Fruit fly (Drosophila melanogaster) whole organism, embryonic: Measurements from ENCODE around the gene HIP-R.

Experiments used
- BEAF-32 ChIP-seq: fragments of 200-800 bp; sonication (Bioruptor generic); optimal IDR thresholded peaks from 3 replicates; lab custom pipeline; 2017; ENCODE audit warnings: missing biosample characterization, missing genetic modification characterization, mild to moderate bottlenecking, moderate library complexity, missing genetic modification reagents
- Bgb ChIP-seq: fragments of 200-800 bp; sonication (Bioruptor generic); IDR thresholded peaks from 2 replicates; pipeline ENCODE4 v1.3.6; 2022; ENCODE audit warnings: missing biosample characterization, missing genetic modification characterization; ENCODE audit not compliant: partially characterized antibody
- CG10431 ChIP-seq: fragments of 200-800 bp; sonication (Bioruptor generic); optimal IDR thresholded peaks from 3 replicates; lab custom pipeline; 2018; ENCODE audit warnings: missing biosample characterization, mild to moderate bottlenecking, missing genetic modification characterization
- CG12236 ChIP-seq: fragments of 200-800 bp; sonication (Bioruptor generic); optimal IDR thresholded peaks from 2 replicates; lab custom pipeline; 2016; ENCODE audit warnings: missing biosample characterization, missing genetic modification characterization
- CG12744 ChIP-seq: fragments of 200-800 bp; sonication (Bioruptor generic); optimal IDR thresholded peaks from 2 replicates; lab custom pipeline; 2016; ENCODE audit warnings: missing biosample characterization, missing genetic modification characterization
- CG14965 ChIP-seq: fragments of 200-800 bp; sonication (Bioruptor generic); optimal IDR thresholded peaks from 2 replicates; lab custom pipeline; 2016; ENCODE audit warnings: missing biosample characterization, missing genetic modification characterization, borderline replicate concordance
- CG15514 ChIP-seq: fragments of 200-800 bp; sonication (Bioruptor generic); optimal IDR thresholded peaks from 3 replicates; lab custom pipeline; 2017; ENCODE audit warnings: missing biosample characterization, missing genetic modification characterization, mild to moderate bottlenecking, moderate library complexity, missing genetic modification reagents
- CG15696 ChIP-seq: fragments of 200-800 bp; sonication (Bioruptor generic); optimal IDR thresholded peaks from 2 replicates; lab custom pipeline; 2019; ENCODE audit warnings: missing biosample characterization, mild to moderate bottlenecking, missing genetic modification characterization, moderate library complexity
- CG16863 ChIP-seq: fragments of 200-800 bp; sonication (Bioruptor generic); optimal IDR thresholded peaks from 3 replicates; lab custom pipeline; 2016; ENCODE audit warnings: missing biosample characterization, missing genetic modification characterization
- CG17186 ChIP-seq: fragments of 200-800 bp; sonication (Bioruptor generic); optimal IDR thresholded peaks from 3 replicates; lab custom pipeline; 2017; ENCODE audit warnings: missing biosample characterization, missing genetic modification reagents, missing genetic modification characterization
- CG18599 ChIP-seq: fragments of 200-800 bp; sonication (Bioruptor generic); optimal IDR thresholded peaks from 3 replicates; lab custom pipeline; 2017; ENCODE audit warnings: missing biosample characterization, missing genetic modification characterization, mild to moderate bottlenecking, moderate library complexity, missing genetic modification reagents
- CG18764 ChIP-seq: fragments of 200-800 bp; sonication (Bioruptor generic); optimal IDR thresholded peaks from 3 replicates; lab custom pipeline; 2016; ENCODE audit warnings: missing biosample characterization, missing genetic modification characterization
- CG2116 ChIP-seq: fragments of 200-800 bp; sonication (Bioruptor generic); optimal IDR thresholded peaks from 3 replicates; lab custom pipeline; 2018; ENCODE audit warnings: missing biosample characterization, mild to moderate bottlenecking, missing genetic modification characterization
- CG30431 ChIP-seq: fragments of 200-800 bp; sonication (Bioruptor generic); optimal IDR thresholded peaks from 2 replicates; lab custom pipeline; 2017; ENCODE audit warnings: missing biosample characterization, missing genetic modification characterization
- CG42726 ChIP-seq: fragments of 200-800 bp; sonication (Bioruptor generic); IDR thresholded peaks from 2 replicates; pipeline ENCODE4 v1.3.6; 2022; ENCODE audit warnings: missing biosample characterization, missing genetic modification characterization; ENCODE audit not compliant: partially characterized antibody
- CG4404 ChIP-seq: fragments of 200-800 bp; sonication (Bioruptor generic); IDR thresholded peaks from 2 replicates; pipeline ENCODE4 v1.3.6; 2022; ENCODE audit warnings: missing biosample characterization, missing genetic modification characterization
- CG6765 ChIP-seq: fragments of 200-800 bp; sonication (Bioruptor generic); optimal IDR thresholded peaks from 3 replicates; lab custom pipeline; 2017; ENCODE audit warnings: missing biosample characterization, mild to moderate bottlenecking, missing genetic modification characterization
- Camta ChIP-seq: fragments of 200-800 bp; sonication (Bioruptor generic); optimal IDR thresholded peaks from 2 replicates; lab custom pipeline; 2016; ENCODE audit warnings: missing biosample characterization, missing genetic modification characterization
- Chrac-16 ChIP-seq: fragments of 200-800 bp; sonication (Bioruptor generic); optimal IDR thresholded peaks from 3 replicates; lab custom pipeline; 2016; ENCODE audit warnings: missing biosample characterization, missing genetic modification characterization
- CoRest ChIP-seq: fragments of 200-800 bp; sonication (Bioruptor generic); optimal IDR thresholded peaks from 3 replicates; lab custom pipeline; 2018; ENCODE audit warnings: missing biosample characterization, mild to moderate bottlenecking, missing genetic modification characterization, moderate library complexity
- Doc2 ChIP-seq: fragments of 200-800 bp; sonication (Bioruptor generic); IDR thresholded peaks from 2 replicates; pipeline ENCODE4 v1.3.6; 2022; ENCODE audit warnings: missing biosample characterization, missing genetic modification characterization
- Gsc ChIP-seq: fragments of 200-800 bp; sonication (Bioruptor generic); IDR thresholded peaks from 2 replicates; pipeline ENCODE4 v1.3.6; 2022; ENCODE audit warnings: missing biosample characterization, missing genetic modification characterization
- Hr78 ChIP-seq, 2 experiments: fragments of 200-800 bp in 1 of 2; fragments of >200 bp in 1 of 2; sonication (Bioruptor generic) in 1 of 2; optimal IDR thresholded peaks; 2 replicates each; lab custom pipeline; 2017 to 2019; ENCODE audit warnings: missing biosample characterization in 2 of 2, missing genetic modification characterization in 2 of 2, mild to moderate bottlenecking in 1 of 2, moderate library complexity in 1 of 2
- MBD-R2 ChIP-seq: fragments of 200-800 bp; sonication (Bioruptor generic); IDR thresholded peaks from 2 replicates; pipeline ENCODE4 v1.3.6; 2022; ENCODE audit warnings: missing biosample characterization, missing genetic modification characterization
- MTF-1 ChIP-seq: fragments of 200-800 bp; sonication (Bioruptor generic); optimal IDR thresholded peaks from 2 replicates; lab custom pipeline; 2018; ENCODE audit warnings: missing biosample characterization, mild to moderate bottlenecking, missing genetic modification characterization, borderline replicate concordance
- Meics ChIP-seq: fragments of 200-800 bp; sonication (Bioruptor generic); optimal IDR thresholded peaks from 2 replicates; lab custom pipeline; 2017; ENCODE audit warnings: missing biosample characterization, mild to moderate bottlenecking, missing genetic modification characterization
- NFAT ChIP-seq: fragments of 200-800 bp; sonication (Bioruptor generic); IDR thresholded peaks from 2 replicates; pipeline ENCODE4 v1.3.6; 2022; ENCODE audit warnings: missing biosample characterization, missing genetic modification characterization
- Neu2 ChIP-seq: fragments of 200-800 bp; sonication (Bioruptor generic); optimal IDR thresholded peaks from 3 replicates; lab custom pipeline; 2016; ENCODE audit warnings: missing biosample characterization, missing genetic modification characterization, borderline replicate concordance
- Nf-YA ChIP-seq: fragments of 200-800 bp; sonication (Bioruptor generic); IDR thresholded peaks from 2 replicates; pipeline ENCODE4 v1.3.6; 2022; ENCODE audit warnings: missing biosample characterization, missing genetic modification characterization
- Ravus ChIP-seq: fragments of 200-800 bp; sonication (Bioruptor generic); IDR thresholded peaks from 2 replicates; pipeline ENCODE4 v1.3.6; 2022; ENCODE audit warnings: missing biosample characterization, missing genetic modification characterization
- Side ChIP-seq: fragments of 200-800 bp; sonication (Bioruptor generic); optimal IDR thresholded peaks from 2 replicates; lab custom pipeline; 2016; ENCODE audit warnings: missing biosample characterization, missing genetic modification characterization
- al ChIP-seq: fragments of 200-800 bp; sonication (Bioruptor generic); IDR thresholded peaks from 2 replicates; pipeline ENCODE4 v1.3.6; 2022; ENCODE audit warnings: missing biosample characterization, missing genetic modification characterization
- chm ChIP-seq: fragments of 200-800 bp; sonication (Bioruptor generic); IDR thresholded peaks from 2 replicates; pipeline ENCODE4 v1.3.6; 2022; ENCODE audit warnings: missing biosample characterization, missing genetic modification characterization
- croc ChIP-seq: fragments of 200-800 bp; sonication (Bioruptor generic); conservative IDR thresholded peaks from 3 replicates; pipeline ENCODE4 v1.3.6; 2022; ENCODE audit warnings: missing biosample characterization, missing genetic modification characterization
- cwo ChIP-seq: fragments of 200-800 bp; sonication (Bioruptor generic); optimal IDR thresholded peaks from 3 replicates; lab custom pipeline; 2017; ENCODE audit warnings: missing biosample characterization, missing genetic modification characterization, mild to moderate bottlenecking, moderate library complexity, missing genetic modification reagents
- danr ChIP-seq: fragments of 200-800 bp; sonication (Bioruptor generic); IDR thresholded peaks from 2 replicates; pipeline ENCODE4 v1.3.6; 2022; ENCODE audit warnings: missing biosample characterization, missing genetic modification characterization
- ewg ChIP-seq: fragments of 200-800 bp; sonication (Bioruptor generic); optimal IDR thresholded peaks from 3 replicates; lab custom pipeline; 2017; ENCODE audit warnings: mild to moderate bottlenecking, missing biosample characterization, missing genetic modification reagents, missing genetic modification characterization
- exex ChIP-seq: fragments of 200-800 bp; sonication (Bioruptor generic); optimal IDR thresholded peaks from 4 replicates; lab custom pipeline; 2018; ENCODE audit warnings: missing biosample characterization, mild to moderate bottlenecking, missing genetic modification characterization, moderate library complexity
- fd64A ChIP-seq: fragments of 200-800 bp; sonication (Bioruptor generic); optimal IDR thresholded peaks from 3 replicates; lab custom pipeline; 2018; ENCODE audit warnings: missing biosample characterization, mild to moderate bottlenecking, missing genetic modification characterization
- gcm2 ChIP-seq: fragments of 200-800 bp; sonication (Bioruptor generic); optimal IDR thresholded peaks from 2 replicates; lab custom pipeline; 2016; ENCODE audit warnings: missing biosample characterization, missing genetic modification characterization
- gt ChIP-seq: fragments of 200-800 bp; sonication (Bioruptor generic); IDR thresholded peaks from 2 replicates; pipeline ENCODE4 v1.3.6; 2022; ENCODE audit warnings: missing biosample characterization, missing genetic modification characterization
- inv ChIP-seq: fragments of 200-800 bp; sonication (Bioruptor generic); IDR thresholded peaks from 2 replicates; pipeline ENCODE4 v1.3.6; 2022; ENCODE audit warnings: missing biosample characterization, missing genetic modification characterization; ENCODE audit not compliant: partially characterized antibody
- kay ChIP-seq: fragments of 200-800 bp; sonication (Bioruptor generic); optimal IDR thresholded peaks from 2 replicates; lab custom pipeline; 2016; ENCODE audit warnings: missing biosample characterization, missing genetic modification characterization
- lab ChIP-seq: fragments of 200-800 bp; sonication (Bioruptor generic); optimal IDR thresholded peaks from 3 replicates; lab custom pipeline; 2017; ENCODE audit warnings: missing biosample characterization, missing genetic modification characterization, mild to moderate bottlenecking, moderate library complexity, missing genetic modification reagents
- lilli ChIP-seq: fragments of 200-800 bp; sonication (Bioruptor generic); optimal IDR thresholded peaks from 3 replicates; lab custom pipeline; 2016; ENCODE audit warnings: missing biosample characterization, missing genetic modification characterization
- otp ChIP-seq: fragments of 200-800 bp; sonication (Bioruptor generic); IDR thresholded peaks from 3 replicates; pipeline ENCODE4, ENCODE4 v1.3.6; 2022; ENCODE audit warnings: missing biosample characterization, missing genetic modification characterization
- pros ChIP-seq: fragments of 200-800 bp; sonication (Bioruptor generic); optimal IDR thresholded peaks from 3 replicates; lab custom pipeline; 2019; ENCODE audit warnings: missing biosample characterization, mild to moderate bottlenecking, missing genetic modification characterization, moderate library complexity
- pum ChIP-seq: fragments of 200-800 bp; sonication (Bioruptor generic); optimal IDR thresholded peaks from 2 replicates; lab custom pipeline; 2016; ENCODE audit warnings: missing biosample characterization, missing genetic modification characterization
- scrt ChIP-seq: fragments of 200-800 bp; sonication (Bioruptor generic); optimal IDR thresholded peaks from 2 replicates; lab custom pipeline; 2018; ENCODE audit warnings: missing biosample characterization, mild to moderate bottlenecking, missing genetic modification characterization, moderate library complexity
- sens-2 ChIP-seq: fragments of 200-800 bp; sonication (Bioruptor generic); IDR thresholded peaks from 2 replicates; pipeline ENCODE4 v1.3.6; 2022; ENCODE audit warnings: missing biosample characterization, missing genetic modification characterization
- slbo ChIP-seq: fragments of 200-800 bp; sonication (Bioruptor generic); IDR thresholded peaks from 2 replicates; pipeline ENCODE4 v1.3.6; 2022; ENCODE audit warnings: missing biosample characterization, missing genetic modification characterization
- sr ChIP-seq: fragments of 200-800 bp; sonication (Bioruptor generic); IDR thresholded peaks from 3 replicates; pipeline ENCODE4 v1.3.6; 2022; ENCODE audit warnings: missing biosample characterization, missing genetic modification characterization

The HIP-R gene

DNA sequence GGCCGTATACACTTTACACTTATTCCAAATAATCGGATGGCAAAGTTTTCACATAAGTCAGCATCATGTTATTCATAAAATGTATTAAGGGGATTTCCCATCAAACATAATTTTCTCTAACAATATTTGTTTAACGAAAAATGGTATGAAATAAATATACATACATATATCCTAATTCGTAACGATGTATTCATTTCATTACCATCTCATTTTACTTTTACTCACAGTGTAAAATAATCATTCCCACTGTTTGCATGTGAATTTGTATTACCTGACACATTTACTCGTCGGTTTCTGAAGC is 44.6 kb upstream of the HIP-R start (continued):
- no peak for TF ChIP-seq sr (GFP tag; lab: Robert Waterston, UW)
- TF ChIP-seq danr (GFP tag; lab: Robert Waterston, UW): no peak
- TF ChIP-seq exex (tag; lab: Kevin White, UChicago): no peak
- TF ChIP-seq CG12744 (GFP tag; lab: Kevin White, UChicago): no peak
- no peak for TF ChIP-seq Nf-YA (GFP tag; lab: Robert Waterston, UW)
- no peak for TF ChIP-seq CG15696
- TF ChIP-seq CG4404 (GFP tag; lab: Robert Waterston, UW): no peak
- no peak for TF ChIP-seq chm (GFP tag; lab: Robert Waterston, UW)
- peak; percentile 33 for TF ChIP-seq Camta (GFP tag; lab: Kevin White, UChicago)
- peak; percentile 27 for TF ChIP-seq ewg (GFP tag; lab: Kevin White, UChicago)
- no peak for TF ChIP-seq Chrac-16 (GFP tag; lab: Kevin White, UChicago)
- peak; percentile 40 for TF ChIP-seq Meics (GFP tag; lab: Kevin White, UChicago)
- no peak for TF ChIP-seq Bgb
- TF ChIP-seq MTF-1 (GFP tag; lab: Kevin White, UChicago): no peak
- no peak for TF ChIP-seq Gsc (GFP tag; lab: Robert Waterston, UW)
- no peak for TF ChIP-seq CG15514
- TF ChIP-seq cwo (GFP tag; lab: Kevin White, UChicago): no peak
- TF ChIP-seq CG12236 (GFP tag; lab: Kevin White, UChicago): no peak
- TF ChIP-seq croc (GFP tag; lab: Robert Waterston, UW): no peak
- TF ChIP-seq CG10431 (GFP tag; lab: Kevin White, UChicago): no peak
- no peak for TF ChIP-seq MBD-R2 (GFP tag; lab: Robert Waterston, UW)
- no peak for TF ChIP-seq CG30431 (GFP tag; lab: Kevin White, UChicago)
- TF ChIP-seq CG42726 (GFP tag; lab: Robert Waterston, UW): no peak
- TF ChIP-seq lilli (GFP tag; lab: Kevin White, UChicago): no peak
- no peak for TF ChIP-seq CG17186 (GFP tag; lab: Kevin White, UChicago)
- no peak for TF ChIP-seq CG16863 (GFP tag; lab: Kevin White, UChicago)
- TF ChIP-seq CG14965 (GFP tag; lab: Kevin White, UChicago): no peak
- no peak for TF ChIP-seq CG2116 (GFP tag; lab: Kevin White, UChicago)
- peak; percentile 38 for TF ChIP-seq CoRest (tag; lab: Kevin White, UChicago)
- TF ChIP-seq CG18764: no peak
- TF ChIP-seq gt: no peak
- TF ChIP-seq Doc2: no peak
- no peak for TF ChIP-seq al (GFP tag; lab: Robert Waterston, UW)
- no peak for TF ChIP-seq sens-2 (GFP tag; lab: Robert Waterston, UW)
- TF ChIP-seq kay: no peak
- no peak for TF ChIP-seq Ravus (GFP tag; lab: Robert Waterston, UW)
- no peak for TF ChIP-seq scrt
- TF ChIP-seq pum (GFP tag; lab: Kevin White, UChicago): no peak
- peak; percentile 37 for TF ChIP-seq CG18599 (GFP tag; lab: Kevin White, UChicago)
- TF ChIP-seq inv: no peak
- TF ChIP-seq Side (GFP tag; lab: Kevin White, UChicago): no peak
- no peak for TF ChIP-seq BEAF-32 (GFP tag; lab: Kevin White, UChicago)
- TF ChIP-seq CG6765 (GFP tag; lab: Kevin White, UChicago): no peak
- peak in 1 of 2 experiments; percentile 33 for TF ChIP-seq Hr78 (GFP tag; optimal IDR thresholded peaks at IDR 0.05; lab: Kevin White, UChicago)
- no peak for TF ChIP-seq Neu2
- no peak for TF ChIP-seq fd64A
- peak; percentile 50 for TF ChIP-seq slbo (GFP tag; lab: Robert Waterston, UW)
- TF ChIP-seq NFAT (GFP tag; lab: Robert Waterston, UW): no peak
- TF ChIP-seq lab (GFP tag; lab: Kevin White, UChicago): peak; percentile 70
- no peak for TF ChIP-seq otp (GFP tag; lab: Robert Waterston, UW)
- TF ChIP-seq pros (GFP tag; lab: Kevin White, UChicago): no peak
- TF ChIP-seq gcm2 (GFP tag; lab: Kevin White, UChicago): no peak
